Worm (Caenorhabditis elegans) whole organism, L4/young adult: ENCODE data around the gene ZK688.11.
A peak's percentile ranks its signal among the peaks of the same experiment; 100 is the strongest.

ENCODE experiments used
- W03F9.2 ChIP-seq: fragments of 150-350 bp; optimal IDR thresholded peaks from 2 replicates; lab custom pipeline; 2014; ENCODE audit warnings: missing biosample characterization, missing genetic modification characterization
- dao-5 ChIP-seq: sonication (generic microtip); optimal IDR thresholded peaks from 2 replicates; lab custom pipeline; 2016; ENCODE audit warnings: missing genotype, missing genetic modification characterization, moderate library complexity, missing compliant biosample characterization
- him-1 ChIP-seq: sonication (generic microtip); optimal IDR thresholded peaks from 2 replicates; lab custom pipeline; 2016; ENCODE audit warnings: missing genotype, missing genetic modification reagents, missing genetic modification characterization, missing compliant biosample characterization

ZK688.11 gene

DNA sequence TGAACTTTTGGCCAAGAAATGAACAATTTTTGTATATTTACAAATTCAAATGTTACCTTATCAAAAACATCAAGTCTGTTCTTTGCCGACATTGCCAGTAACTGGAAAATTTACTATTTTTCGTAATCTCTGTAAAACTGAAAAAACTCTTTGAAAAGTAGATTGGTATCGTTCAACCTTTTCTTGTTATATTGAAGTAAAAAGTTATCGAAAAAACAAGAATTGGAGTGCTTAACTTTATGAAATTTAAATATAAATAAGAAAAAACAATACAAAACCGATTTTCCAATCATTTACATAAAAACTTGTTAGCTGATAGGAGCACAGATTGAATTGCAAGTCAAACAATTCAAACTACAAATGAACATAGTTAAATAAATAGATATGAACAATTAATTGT, at the start of gene ZK688.11:
ZK688.11 (minus strand) TSS at position 101 of the 400 bp plus-strand sequence.
- TF ChIP-seq dao-5 (tag; lab: Kevin White, UChicago) (no peak), W03F9.2 (tag; lab: Kevin White, UChicago) (no peak), him-1 (tag; lab: Kevin White, UChicago) (no peak)

- TF ChIP-seq dao-5 (tag; lab: Kevin White, UChicago) = no peak
- TF ChIP-seq W03F9.2 (tag; lab: Kevin White, UChicago) = no peak
- TF ChIP-seq him-1 (tag; lab: Kevin White, UChicago) = no peak
These were observed 48.5 kb upstream of the ZK688.11 start, which contains the start of gene ran-2 for ce11 chrIII:7933235-7933634. ran-2 (plus strand) TSS chrIII:7933535.

ce11 chrIII:7928549-7929129, 43.9 kb upstream of the ZK688.11 start, which contains the start of the genes C29E4.13 and npp-15:
C29E4.13 (minus strand) TSS chrIII:7928717.
npp-15 (plus strand) TSS chrIII:7929043.
- TF ChIP-seq him-1 (tag; lab: Kevin White, UChicago) = no peak
- TF ChIP-seq W03F9.2 (tag; lab: Kevin White, UChicago) = peak; percentile 53

DNA sequence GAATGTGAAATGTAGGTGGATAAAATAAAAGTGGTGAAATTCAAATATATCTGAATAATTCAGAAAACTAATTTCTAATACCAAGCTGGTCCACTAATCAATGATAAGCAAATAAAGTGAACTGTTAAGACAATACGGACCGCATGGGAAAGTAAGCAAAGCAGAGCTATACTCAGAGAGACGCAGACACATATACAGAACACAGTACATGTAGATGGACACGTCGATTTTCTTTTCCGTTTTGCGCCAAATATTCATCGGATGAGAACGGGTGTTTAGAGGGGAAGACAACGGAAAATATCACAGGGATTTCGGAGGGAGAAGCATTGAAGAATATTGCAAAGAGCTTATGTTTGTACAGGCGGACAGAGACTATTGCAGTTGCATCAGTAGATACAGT, 41.2 kb upstream of the ZK688.11 start:
- TF ChIP-seq W03F9.2 (tag; lab: Kevin White, UChicago) (no peak), dao-5 (tag; lab: Kevin White, UChicago) (no peak), him-1 (tag; lab: Kevin White, UChicago) (no peak)

DNA sequence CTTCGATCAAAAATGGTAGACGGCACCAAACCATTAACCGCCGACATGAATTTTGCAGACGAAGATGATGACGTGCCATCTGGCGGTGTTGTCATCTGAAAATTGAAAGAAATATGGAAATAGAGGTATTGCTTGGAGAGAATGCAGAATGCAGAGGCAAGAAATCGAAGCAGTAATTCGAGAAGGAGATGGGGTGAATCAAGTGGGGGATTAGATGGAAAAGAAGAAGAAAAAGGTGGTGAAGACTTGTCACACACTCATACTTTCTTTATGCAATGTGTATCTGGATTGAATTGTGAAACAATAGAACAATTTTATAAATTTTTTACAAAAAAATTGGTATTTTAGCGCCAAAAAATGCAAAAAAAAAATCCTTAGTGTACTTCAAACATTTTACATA, 40.1 kb upstream of the ZK688.11 start, which contains the start of gene tag-250:
tag-250 (minus strand) TSS at position 101 of the 400 bp plus-strand sequence.
- TF ChIP-seq dao-5 (tag; lab: Kevin White, UChicago) (no peak), W03F9.2 (tag; lab: Kevin White, UChicago) (no peak), him-1 (tag; lab: Kevin White, UChicago) (no peak)

ce11 chrIII:7922207-7922606, 37.4 kb upstream of the ZK688.11 start, which contains the start of gene C29E4.17:
C29E4.17 (plus strand) TSS chrIII:7922507.
- TF ChIP-seq him-1 (tag; lab: Kevin White, UChicago) (no peak), W03F9.2 (tag; lab: Kevin White, UChicago) (no peak)

- TF ChIP-seq W03F9.2 (tag; lab: Kevin White, UChicago) = no peak
- no peak for TF ChIP-seq dao-5 (tag; lab: Kevin White, UChicago)
- TF ChIP-seq him-1 (tag; lab: Kevin White, UChicago) = no peak
These were observed 35.1 kb upstream of the ZK688.11 start, which contains the start of gene C29E4.14 for ce11 chrIII:7919823-7920222. C29E4.14 (plus strand) TSS chrIII:7920123.

DNA sequence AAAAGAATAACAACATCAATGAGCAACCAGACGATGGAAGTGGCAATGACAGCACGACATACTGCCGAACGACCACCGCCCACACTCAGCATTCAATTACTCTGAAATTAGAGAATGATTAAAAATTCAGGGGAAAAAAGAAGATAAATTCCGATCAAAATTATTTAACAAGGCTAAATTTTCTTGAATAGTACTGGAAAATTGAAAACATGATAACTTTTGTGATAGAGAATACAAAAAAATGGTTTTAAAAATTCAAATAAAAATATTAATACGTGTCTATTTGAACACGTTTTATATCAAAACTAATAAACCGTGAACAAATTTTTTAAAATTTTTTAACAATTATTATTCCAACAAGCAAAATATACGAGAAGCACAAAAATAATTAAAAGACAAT, 32.9 kb upstream of the ZK688.11 start, which contains the start of gene gly-3:
gly-3 (minus strand) TSS at position 101 of the 400 bp plus-strand sequence.
- no peak for TF ChIP-seq W03F9.2 (tag; lab: Kevin White, UChicago)
- TF ChIP-seq him-1 (tag; lab: Kevin White, UChicago) = no peak
- no peak for TF ChIP-seq dao-5 (tag; lab: Kevin White, UChicago)

DNA sequence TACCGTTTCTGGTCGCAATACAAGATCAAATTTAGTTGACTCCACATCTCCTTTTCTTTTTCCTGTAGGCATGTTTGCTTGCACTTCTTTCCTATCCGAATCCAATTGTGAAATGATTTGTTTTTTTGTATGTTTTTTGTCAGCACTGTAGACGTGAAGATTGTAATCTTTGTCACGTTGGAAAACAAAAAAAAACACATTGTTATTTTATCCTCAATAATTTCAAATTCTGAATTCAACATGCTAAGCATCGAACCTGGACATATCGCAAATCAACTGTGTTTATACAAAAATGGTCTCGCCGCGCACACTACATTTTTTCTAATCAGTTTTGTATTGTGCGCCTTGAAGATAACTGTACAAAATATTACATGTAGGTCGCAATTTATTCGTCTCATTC, 28.7 kb upstream of the ZK688.11 start, which contains the start of gene ZK688.12:
ZK688.12 (minus strand) TSS at position 101 of the 400 bp plus-strand sequence.
- TF ChIP-seq dao-5 (tag; lab: Kevin White, UChicago) = no peak
- TF ChIP-seq him-1 (tag; lab: Kevin White, UChicago) = no peak
- no peak for TF ChIP-seq W03F9.2 (tag; lab: Kevin White, UChicago)

DNA sequence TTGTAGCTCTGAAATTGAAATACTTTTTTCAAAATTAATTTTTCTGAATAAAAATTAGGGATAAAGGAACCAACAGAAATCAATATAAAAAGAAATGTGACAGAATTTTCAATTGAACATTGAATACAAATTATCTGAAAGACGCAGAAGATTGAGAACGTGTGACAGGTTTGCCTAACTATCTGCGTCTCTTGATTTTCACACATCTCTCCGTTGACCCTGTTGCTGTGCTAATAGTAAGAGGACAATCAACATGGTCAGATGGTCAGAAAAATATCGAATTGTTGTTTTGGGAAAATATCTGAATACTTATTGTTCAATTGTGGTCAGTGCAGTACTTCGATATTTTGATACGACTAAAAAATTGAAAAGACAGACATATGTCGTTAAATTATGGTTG, 26.9 kb upstream of the ZK688.11 start, which contains the start of gene ZK688.7:
ZK688.7 (minus strand) TSS at position 14 of the 400 bp plus-strand sequence.
- no peak for TF ChIP-seq W03F9.2 (tag; lab: Kevin White, UChicago)

ce11 chrIII:7909263-7909662, 24.5 kb upstream of the ZK688.11 start, which contains the start of gene ZK688.1:
ZK688.1 (plus strand) TSS chrIII:7909563.
- TF ChIP-seq him-1 (tag; lab: Kevin White, UChicago) (no peak), dao-5 (tag; lab: Kevin White, UChicago) (no peak), W03F9.2 (tag; lab: Kevin White, UChicago) (no peak)

ce11 chrIII:7907515-7907914, 22.8 kb upstream of the ZK688.11 start, which contains the start of gene pcp-5:
pcp-5 (minus strand) TSS chrIII:7907615.
- TF ChIP-seq him-1 (tag; lab: Kevin White, UChicago) (no peak), W03F9.2 (tag; lab: Kevin White, UChicago) (no peak), dao-5 (tag; lab: Kevin White, UChicago) (no peak)

- TF ChIP-seq dao-5 (tag; lab: Kevin White, UChicago) (no peak), W03F9.2 (tag; lab: Kevin White, UChicago) (no peak), him-1 (tag; lab: Kevin White, UChicago) (no peak)
These were observed 18.7 kb upstream of the ZK688.11 start for ce11 chrIII:7903427-7903826.

ce11 chrIII:7900733-7901132, 16.0 kb upstream of the ZK688.11 start, which contains the start of gene best-24:
best-24 (plus strand) TSS chrIII:7901033.
- TF ChIP-seq W03F9.2 (tag; lab: Kevin White, UChicago) (no peak), dao-5 (tag; lab: Kevin White, UChicago) (no peak), him-1 (tag; lab: Kevin White, UChicago) (no peak)
